Worm (Caenorhabditis elegans) whole organism, midembryonic: ENCODE data around the gene hlh-27.
A peak's percentile ranks its signal among the peaks of the same experiment; 100 is the strongest.
"Not testable (repeated sequence)": the region's sequence is repeated elsewhere in the genome, so short reads cannot be mapped to it uniquely, and the experiment has no call there.

Experiments
- T22C8.4 ChIP-seq: fragments of 200-800 bp; sonication (Bioruptor generic); IDR thresholded peaks from 2 replicates; pipeline ENCODE4 v1.3.6; 2022; ENCODE audit warnings: missing genetic modification characterization, missing compliant biosample characterization
- cog-1 ChIP-seq: sonication (generic microtip); optimal IDR thresholded peaks from 2 replicates; lab custom pipeline; 2016; ENCODE audit warnings: missing genetic modification characterization, missing compliant biosample characterization
- flt-1 ChIP-seq: fragments of 200-800 bp; sonication (Bioruptor generic); IDR thresholded peaks from 2 replicates; pipeline ENCODE4 v1.3.6; 2022; ENCODE audit warnings: missing genetic modification characterization, missing compliant biosample characterization
- klf-2 ChIP-seq: fragments of 200-800 bp; sonication (Bioruptor generic); conservative IDR thresholded peaks from 2 replicates; pipeline ENCODE4 v1.3.6; 2022; ENCODE audit warnings: missing genetic modification reagents, missing genetic modification characterization, missing compliant biosample characterization
- med-1 ChIP-seq: sonication (generic microtip); optimal IDR thresholded peaks from 2 replicates; lab custom pipeline; 2017; ENCODE audit warnings: missing genetic modification characterization, mild to moderate bottlenecking, missing compliant biosample characterization, antibody characterized with exemption, missing genetic modification reagents; ENCODE audit not compliant: insufficient read depth
- ref-1 ChIP-seq: fragments of 200-800 bp; sonication (Bioruptor generic); conservative IDR thresholded peaks from 2 replicates; pipeline ENCODE4 v1.3.6; 2022; ENCODE audit warnings: missing genetic modification reagents, missing genetic modification characterization, missing compliant biosample characterization
- tab-1 ChIP-seq: fragments of 200-800 bp; sonication (Bioruptor generic); IDR thresholded peaks from 2 replicates; pipeline ENCODE4 v1.3.6; 2022; ENCODE audit warnings: missing genetic modification characterization, missing compliant biosample characterization
- ztf-23 ChIP-seq: fragments of 200-800 bp; sonication (Bioruptor generic); IDR thresholded peaks from 2 replicates; pipeline ENCODE4 v1.3.6; 2022; ENCODE audit warnings: missing genetic modification reagents, missing genetic modification characterization, missing compliant biosample characterization
- ztf-29 ChIP-seq: fragments of 200-800 bp; sonication (Bioruptor generic); IDR thresholded peaks from 2 replicates; pipeline ENCODE4 v1.3.6; 2022; ENCODE audit warnings: missing genetic modification reagents, missing genetic modification characterization, missing compliant biosample characterization

Gene hlh-27

ce11 chrII:5540113-5540512 lies at the start of gene hlh-27:
Gene hlh-27 (minus strand): TSS chrII:5540213.
- not testable (repeated sequence) for TF ChIP-seq tab-1 (GFP tag; lab: Robert Waterston, UW); cog-1 (tag; lab: Kevin White, UChicago); ztf-29 (GFP tag; lab: Robert Waterston, UW)

- TF ChIP-seq ztf-23 (GFP tag; lab: Robert Waterston, UW) = no peak
- TF ChIP-seq med-1 (GFP tag; lab: Kevin White, UChicago) = no peak
- no peak for TF ChIP-seq ztf-29 (GFP tag; lab: Robert Waterston, UW)
- no peak for TF ChIP-seq klf-2
- TF ChIP-seq cog-1 (tag; lab: Kevin White, UChicago) = no peak
- TF ChIP-seq flt-1 (GFP tag; lab: Robert Waterston, UW) = no peak
- no peak for TF ChIP-seq tab-1 (GFP tag; lab: Robert Waterston, UW)
- TF ChIP-seq ref-1 (GFP tag; lab: Robert Waterston, UW) = no peak
- TF ChIP-seq T22C8.4 (GFP tag; lab: Robert Waterston, UW) = no peak
Measured at ce11 chrII:5589690-5590089, 49.7 kb upstream of the hlh-27 start, which contains the start of gene C17G10.13. Gene C17G10.13 (minus strand): TSS chrII:5589790.

ce11 chrII:5587794-5588193 lies 47.8 kb upstream of the hlh-27 start:
- TF ChIP-seq cog-1 (tag; lab: Kevin White, UChicago) (no peak), flt-1 (GFP tag; lab: Robert Waterston, UW) (no peak), med-1 (GFP tag; lab: Kevin White, UChicago) (no peak), tab-1 (GFP tag; lab: Robert Waterston, UW) (no peak)

ce11 chrII:5585788-5586187 lies 45.8 kb upstream of the hlh-27 start, which contains the start of gene lys-8:
Gene lys-8 (plus strand): TSS chrII:5586178.
- TF ChIP-seq cog-1 (tag; lab: Kevin White, UChicago) = no peak
- TF ChIP-seq ztf-23 (GFP tag; lab: Robert Waterston, UW) = no peak
- TF ChIP-seq ztf-29 (GFP tag; lab: Robert Waterston, UW) = no peak
- no peak for TF ChIP-seq ref-1 (GFP tag; lab: Robert Waterston, UW)
- TF ChIP-seq tab-1 (GFP tag; lab: Robert Waterston, UW) = no peak
- no peak for TF ChIP-seq flt-1 (GFP tag; lab: Robert Waterston, UW)
- no peak for TF ChIP-seq T22C8.4 (GFP tag; lab: Robert Waterston, UW)
- no peak for TF ChIP-seq med-1 (GFP tag; lab: Kevin White, UChicago)
- TF ChIP-seq klf-2 = no peak

DNA sequence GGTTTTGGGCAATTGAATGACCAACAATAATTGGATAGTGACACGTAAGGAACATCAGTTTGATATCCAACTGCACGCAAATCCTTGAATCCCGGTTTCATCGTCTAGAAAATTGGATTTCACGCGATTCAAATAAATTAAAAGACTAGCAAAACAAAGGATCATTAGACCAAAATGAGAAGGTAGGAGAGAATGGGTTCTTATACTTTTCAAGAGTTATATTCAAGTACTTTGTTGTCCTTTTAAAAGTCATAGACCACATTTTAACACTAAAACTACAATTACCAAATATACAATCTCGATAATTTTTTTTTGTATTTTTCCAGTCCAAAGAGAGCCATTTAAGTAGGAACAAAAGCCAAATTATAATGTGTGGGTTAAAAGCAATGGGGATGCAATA lies 42.3 kb upstream of the hlh-27 start, which contains the start of gene T25E4.2:
T25E4.2 (minus strand) TSS at position 101 of the 400 bp plus-strand sequence.
- no peak for TF ChIP-seq ztf-23 (GFP tag; lab: Robert Waterston, UW)
- TF ChIP-seq cog-1 (tag; lab: Kevin White, UChicago) = no peak
- no peak for TF ChIP-seq med-1 (GFP tag; lab: Kevin White, UChicago)
- TF ChIP-seq T22C8.4 (GFP tag; lab: Robert Waterston, UW) = no peak
- no peak for TF ChIP-seq flt-1 (GFP tag; lab: Robert Waterston, UW)
- no peak for TF ChIP-seq ztf-29 (GFP tag; lab: Robert Waterston, UW)
- TF ChIP-seq klf-2 = no peak
- no peak for TF ChIP-seq tab-1 (GFP tag; lab: Robert Waterston, UW)
- no peak for TF ChIP-seq ref-1 (GFP tag; lab: Robert Waterston, UW)

DNA sequence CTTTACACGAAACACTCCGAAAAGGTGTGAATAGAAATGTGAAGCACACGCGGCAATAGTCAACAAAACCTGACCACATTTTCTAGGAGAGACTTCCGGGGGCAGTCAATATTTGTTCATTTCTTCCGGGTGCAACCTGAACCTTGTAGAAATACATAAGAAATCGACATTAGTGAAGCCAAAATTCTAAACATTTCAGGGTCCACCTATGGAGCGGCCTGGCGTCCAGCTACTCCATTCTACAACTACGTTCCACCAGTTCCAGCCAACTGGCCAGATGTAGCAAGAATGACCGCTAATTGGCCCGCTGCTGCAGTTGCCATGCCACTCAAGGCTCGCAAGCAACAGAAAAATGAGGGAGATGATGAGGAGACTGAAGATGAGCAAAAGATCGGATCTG lies 39.2 kb upstream of the hlh-27 start:
- no peak for TF ChIP-seq ref-1 (GFP tag; lab: Robert Waterston, UW)
- no peak for TF ChIP-seq med-1 (GFP tag; lab: Kevin White, UChicago)
- no peak for TF ChIP-seq flt-1 (GFP tag; lab: Robert Waterston, UW)
- TF ChIP-seq cog-1 (tag; lab: Kevin White, UChicago) = no peak
- TF ChIP-seq ztf-23 (GFP tag; lab: Robert Waterston, UW) = no peak
- TF ChIP-seq tab-1 (GFP tag; lab: Robert Waterston, UW) = no peak
- TF ChIP-seq ztf-29 (GFP tag; lab: Robert Waterston, UW) = no peak
- TF ChIP-seq T22C8.4 (GFP tag; lab: Robert Waterston, UW) = no peak
- no peak for TF ChIP-seq klf-2

ce11 chrII:5578714-5579113 lies 38.7 kb upstream of the hlh-27 start:
- no peak for TF ChIP-seq klf-2
- TF ChIP-seq ztf-23 (GFP tag; lab: Robert Waterston, UW) = no peak
- TF ChIP-seq ref-1 (GFP tag; lab: Robert Waterston, UW) = no peak
- no peak for TF ChIP-seq ztf-29 (GFP tag; lab: Robert Waterston, UW)
- TF ChIP-seq flt-1 (GFP tag; lab: Robert Waterston, UW) = no peak
- TF ChIP-seq T22C8.4 (GFP tag; lab: Robert Waterston, UW) = no peak
- TF ChIP-seq tab-1 (GFP tag; lab: Robert Waterston, UW) = no peak
- no peak for TF ChIP-seq med-1 (GFP tag; lab: Kevin White, UChicago)
- TF ChIP-seq cog-1 (tag; lab: Kevin White, UChicago) = no peak

- no peak for TF ChIP-seq klf-2
- no peak for TF ChIP-seq cog-1 (tag; lab: Kevin White, UChicago)
- TF ChIP-seq ztf-29 (GFP tag; lab: Robert Waterston, UW) = no peak
- TF ChIP-seq flt-1 (GFP tag; lab: Robert Waterston, UW) = no peak
- TF ChIP-seq med-1 (GFP tag; lab: Kevin White, UChicago) = no peak
- no peak for TF ChIP-seq ztf-23 (GFP tag; lab: Robert Waterston, UW)
- TF ChIP-seq T22C8.4 (GFP tag; lab: Robert Waterston, UW) = no peak
- no peak for TF ChIP-seq ref-1 (GFP tag; lab: Robert Waterston, UW)
- no peak for TF ChIP-seq tab-1 (GFP tag; lab: Robert Waterston, UW)
Measured at ce11 chrII:5578035-5578434, 38.0 kb upstream of the hlh-27 start, which contains the start of gene T25E4.1. Gene T25E4.1 (plus strand): TSS chrII:5578335.

- TF ChIP-seq klf-2 = 0 out of 2 replicates have a peak, but pooled peaks have one; percentile 22
- TF ChIP-seq ref-1 (GFP tag; lab: Robert Waterston, UW) = no peak
- TF ChIP-seq ztf-29 (GFP tag; lab: Robert Waterston, UW) = no peak
- no peak for TF ChIP-seq cog-1 (tag; lab: Kevin White, UChicago)
- no peak for TF ChIP-seq med-1 (GFP tag; lab: Kevin White, UChicago)
- TF ChIP-seq tab-1 (GFP tag; lab: Robert Waterston, UW) = peak; percentile 78
- peak; percentile 49; the same call in 1 of the 2 replicates for TF ChIP-seq T22C8.4 (GFP tag; lab: Robert Waterston, UW)
- peak; percentile 87 for TF ChIP-seq flt-1 (GFP tag; lab: Robert Waterston, UW)
- peak; percentile 73 for TF ChIP-seq ztf-23 (GFP tag; lab: Robert Waterston, UW)
Measured at ce11 chrII:5577060-5577459, 37.0 kb upstream of the hlh-27 start.
